Fruit fly (Drosophila melanogaster): Measurements from ENCODE around the gene CG15317.

The CG15317 gene

dm6 chrX:9585359-9586002 is 29.1 kb upstream of the CG15317 start, which contains the start of gene Hex-A (continued):
- TF ChIP-seq CG6854 (GFP tag; optimal IDR thresholded peaks at IDR 0.05) (peak; percentile 99), slou (GFP tag; optimal IDR thresholded peaks at IDR 0.05) (peak; percentile 78), chn (GFP tag; optimal IDR thresholded peaks at IDR 0.05) (peak; percentile 90), CG32772 (GFP tag; IDR thresholded peaks at IDR 0.05) (peak; percentile 80), Usf (GFP tag; optimal IDR thresholded peaks at IDR 0.05) (peak; percentile 91), trem (tag; optimal IDR thresholded peaks at IDR 0.05) (peak; percentile 92), Deaf1 (tag; optimal IDR thresholded peaks at IDR 0.05) (peak; percentile 84), fd102C (GFP tag; optimal IDR thresholded peaks at IDR 0.05) (no peak), CG32767 (GFP tag; IDR thresholded peaks at IDR 0.05) (peak; percentile 93), CG13123 (GFP tag; optimal IDR thresholded peaks at IDR 0.05) (peak; percentile 81), cad (GFP tag; optimal IDR thresholded peaks at IDR 0.05) (no peak), ham (GFP tag; IDR thresholded peaks at IDR 0.05) (peak; percentile 51; the same call in 1 of the 2 replicates), Sin3A (optimal IDR thresholded peaks at IDR 0.05) (no peak), CG14710 (tag; optimal IDR thresholded peaks at IDR 0.05) (peak; percentile 96), lbe (GFP tag; optimal IDR thresholded peaks at IDR 0.05) (peak; percentile 92), Trl (optimal IDR thresholded peaks at IDR 0.05) (peak; percentile 84 to 91), Trl (GFP tag; optimal IDR thresholded peaks at IDR 0.05) (peak; percentile 94), emc (GFP tag; optimal IDR thresholded peaks at IDR 0.05) (peak; percentile 88), prd (optimal IDR thresholded peaks at IDR 0.05) (no peak), prd (GFP tag; IDR thresholded peaks at IDR 0.05) (peak; percentile 77), CG8281 (tag; optimal IDR thresholded peaks at IDR 0.05) (peak; percentile 89), Drgx (GFP tag; IDR thresholded peaks at IDR 0.05) (peak; percentile 88), CG7786 (GFP tag; optimal IDR thresholded peaks at IDR 0.05) (peak; percentile 92), TFAM (GFP tag; optimal IDR thresholded peaks at IDR 0.05) (peak; percentile 76), CG12299 (tag; optimal IDR thresholded peaks at IDR 0.05) (peak; percentile 98), Med (GFP tag) (peak; percentile 99), CHES-1-like (GFP tag; optimal IDR thresholded peaks at IDR 0.05) (peak; percentile 95), zfh1 (GFP tag; IDR thresholded peaks at IDR 0.05) (peak; percentile 90), CG3838 (GFP tag; optimal IDR thresholded peaks at IDR 0.05) (peak; percentile 90), Xrp1 (GFP tag; IDR thresholded peaks at IDR 0.05) (peak; percentile 93), pita (GFP tag; optimal IDR thresholded peaks at IDR 0.05) (no peak), E2f1 (GFP tag; IDR thresholded peaks at IDR 0.05) (peak; percentile 86), fd64A (GFP tag; optimal IDR thresholded peaks at IDR 0.05) (peak; percentile 87), CG10147 (GFP tag; optimal IDR thresholded peaks at IDR 0.05) (peak; percentile 99), cwo (GFP tag; optimal IDR thresholded peaks at IDR 0.05) (peak; percentile 96), CG15269 (tag; optimal IDR thresholded peaks at IDR 0.05) (peak; percentile 98), gro (GFP tag; optimal IDR thresholded peaks at IDR 0.05) (peak; percentile 96), CG4404 (GFP tag; IDR thresholded peaks at IDR 0.05) (peak; percentile 51), ind (GFP tag; optimal IDR thresholded peaks at IDR 0.05) (peak; percentile 84), Kr (GFP tag; optimal IDR thresholded peaks at IDR 0.05) (no peak), CG17612 (GFP tag; IDR thresholded peaks at IDR 0.05) (peak; percentile 76), zf30C (GFP tag; optimal IDR thresholded peaks at IDR 0.05) (peak; percentile 4), CG17912 (GFP tag; optimal IDR thresholded peaks at IDR 0.05) (peak; percentile 75), B-H2 (GFP tag; optimal IDR thresholded peaks at IDR 0.05) (peak; percentile 98), stwl (tag; optimal IDR thresholded peaks at IDR 0.05) (no peak), nmo (GFP tag; optimal IDR thresholded peaks at IDR 0.05) (peak; percentile 99), Neu2 (GFP tag; optimal IDR thresholded peaks at IDR 0.05; ENCODE audit: borderline replicate concordance) (peak; percentile 69), jing (GFP tag; optimal IDR thresholded peaks at IDR 0.05) (peak; percentile 89), CG14965 (GFP tag; optimal IDR thresholded peaks at IDR 0.05; ENCODE audit: borderline replicate concordance) (peak; percentile 50), CG15696 (tag; optimal IDR thresholded peaks at IDR 0.05) (peak; percentile 84), CG14441 (GFP tag; IDR thresholded peaks at IDR 0.05) (peak; percentile 83)

Measured in whole organism, embryonic.